Worm (Caenorhabditis elegans): ENCODE data around the gene H12D21.9.

H12D21.9 gene

ce11 chrV:14909331-14909835, at the start of gene H12D21.9:
Gene H12D21.9 (minus strand): TSS chrV:14909478.
- TF ChIP-seq ceh-9 (tag; optimal IDR thresholded peaks at IDR 0.05) (no peak), unc-55 (GFP tag; optimal IDR thresholded peaks at IDR 0.05) (peak; percentile 16), ceh-18 (tag; optimal IDR thresholded peaks at IDR 0.05) (peak; percentile 41)

- TF ChIP-seq ceh-31 (tag; optimal IDR thresholded peaks at IDR 0.05) (no peak), hlh-15 (tag; optimal IDR thresholded peaks at IDR 0.05) (no peak), sox-4 (tag; optimal IDR thresholded peaks at IDR 0.05) (no peak), ahr-1 (tag; optimal IDR thresholded peaks at IDR 0.05) (no peak), pag-3 (tag; optimal IDR thresholded peaks at IDR 0.05; ENCODE audit: borderline replicate concordance) (no peak), lin-11 (tag; optimal IDR thresholded peaks at IDR 0.05) (no peak), elt-4 (tag; optimal IDR thresholded peaks at IDR 0.05) (no peak), ceh-45 (GFP tag; IDR thresholded peaks at IDR 0.05) (no peak), sox-2 (GFP tag; IDR thresholded peaks at IDR 0.05) (no peak), ttx-3 (tag; optimal IDR thresholded peaks at IDR 0.05) (no peak), unc-86 (tag; optimal IDR thresholded peaks at IDR 0.05) (no peak), lim-6 (tag; optimal IDR thresholded peaks at IDR 0.05) (no peak), tbx-7 (tag; optimal IDR thresholded peaks at IDR 0.05) (no peak), elt-2 (tag; optimal IDR thresholded peaks at IDR 0.05) (no peak)
Measured at ce11 chrV:14955676-14956075, 46.4 kb upstream of the H12D21.9 start, which contains the start of gene F02D8.9. Gene F02D8.9 (minus strand): TSS chrV:14955776.

- TF ChIP-seq hlh-30 (tag; optimal IDR thresholded peaks at IDR 0.05; ENCODE audit: insufficient read depth), result no peak
- no peak for TF ChIP-seq fkh-10 (GFP tag; optimal IDR thresholded peaks at IDR 0.05)
- no peak for TF ChIP-seq ceh-45 (GFP tag; IDR thresholded peaks at IDR 0.05)
- TF ChIP-seq ceh-48 (tag; optimal IDR thresholded peaks at IDR 0.05), result no peak
- TF ChIP-seq T23F11.4 (GFP tag; optimal IDR thresholded peaks at IDR 0.05), result no peak
- TF ChIP-seq madf-2 (tag; optimal IDR thresholded peaks at IDR 0.05), result no peak
- no peak for TF ChIP-seq rnt-1 (tag; optimal IDR thresholded peaks at IDR 0.05)
- no peak for TF ChIP-seq dve-1 (tag; optimal IDR thresholded peaks at IDR 0.05)
Measured at ce11 chrV:14954633-14955032, 45.4 kb upstream of the H12D21.9 start, which contains the start of gene C30G7.5. Gene C30G7.5 (minus strand): TSS chrV:14954733.

ce11 chrV:14949477-14949876, 40.2 kb upstream of the H12D21.9 start, which contains the start of gene hil-1:
Gene hil-1 (plus strand): TSS chrV:14949777.
- TF ChIP-seq unc-3 (GFP tag; conservative IDR thresholded peaks at IDR 0.05), result no peak
- TF ChIP-seq unc-3 (tag; optimal IDR thresholded peaks at IDR 0.05), result no peak
- no peak for TF ChIP-seq pax-1 (tag; optimal IDR thresholded peaks at IDR 0.05)
- no peak for TF ChIP-seq hlh-6 (tag; optimal IDR thresholded peaks at IDR 0.05)
- no peak for TF ChIP-seq K09A11.1 (tag; optimal IDR thresholded peaks at IDR 0.05; ENCODE audit: insufficient read depth)
- no peak for TF ChIP-seq K02D7.2 (tag; optimal IDR thresholded peaks at IDR 0.05)

ce11 chrV:14948566-14948965, 39.3 kb upstream of the H12D21.9 start:
- TF ChIP-seq ceh-18 (tag; optimal IDR thresholded peaks at IDR 0.05) (no peak), lin-11 (tag; optimal IDR thresholded peaks at IDR 0.05) (no peak), ceh-31 (tag; optimal IDR thresholded peaks at IDR 0.05) (no peak), unc-3 (GFP tag; conservative IDR thresholded peaks at IDR 0.05) (no peak), unc-3 (tag; optimal IDR thresholded peaks at IDR 0.05) (no peak), syd-9 (tag; optimal IDR thresholded peaks at IDR 0.05) (no peak)

ce11 chrV:14947022-14947421, 37.7 kb upstream of the H12D21.9 start, which contains the start of gene C30G7.4:
Gene C30G7.4 (minus strand): TSS chrV:14947122.
- TF ChIP-seq unc-86 (tag; optimal IDR thresholded peaks at IDR 0.05) (no peak), ceh-19 (GFP tag; optimal IDR thresholded peaks at IDR 0.05) (no peak), madf-2 (tag; optimal IDR thresholded peaks at IDR 0.05) (no peak), ama-1 (optimal IDR thresholded peaks at IDR 0.05) (no peak), fax-1 (tag; optimal IDR thresholded peaks at IDR 0.05) (no peak), pat-9 (tag; optimal IDR thresholded peaks at IDR 0.05) (no peak), sox-2 (GFP tag; IDR thresholded peaks at IDR 0.05) (no peak), eyg-1 (tag; optimal IDR thresholded peaks at IDR 0.05) (no peak), lin-11 (tag; optimal IDR thresholded peaks at IDR 0.05) (no peak), elt-4 (tag; optimal IDR thresholded peaks at IDR 0.05) (no peak), pros-1 (tag; optimal IDR thresholded peaks at IDR 0.05) (no peak), sox-4 (tag; optimal IDR thresholded peaks at IDR 0.05) (no peak), ceh-24 (tag; optimal IDR thresholded peaks at IDR 0.05) (no peak), syd-9 (tag; optimal IDR thresholded peaks at IDR 0.05) (no peak), npax-4 (tag; optimal IDR thresholded peaks at IDR 0.05) (no peak), mec-3 (tag; optimal IDR thresholded peaks at IDR 0.05; ENCODE audit: borderline replicate concordance) (no peak), ref-2 (tag; optimal IDR thresholded peaks at IDR 0.05) (no peak), odd-2 (tag; optimal IDR thresholded peaks at IDR 0.05) (no peak), ztf-16 (tag; optimal IDR thresholded peaks at IDR 0.05) (no peak)
